Worm (Caenorhabditis elegans) whole organism, L1 larva: ENCODE measurements around the gene ptr-6.

Experiments used
- unc-98 ChIP-seq: fragments of 200-800 bp; sonication (Bioruptor generic); IDR thresholded peaks from 2 replicates; pipeline ENCODE4 v1.3.6; 2022; ENCODE audit warnings: missing genetic modification characterization, missing compliant biosample characterization
- zip-4 ChIP-seq: fragments of 200-800 bp; sonication (Bioruptor generic); optimal IDR thresholded peaks from 2 replicates; lab custom pipeline; 2018; ENCODE audit warnings: mild to moderate bottlenecking, missing genetic modification characterization, moderate library complexity, missing compliant biosample characterization

- no peak for TF ChIP-seq unc-98 (GFP tag; lab: Robert Waterston, UW)
- no peak for TF ChIP-seq zip-4 (GFP tag; lab: Kevin White, UChicago)
Observed at ce11 chrII:5209122-5209521, 37.5 kb downstream of the ptr-6 start.
